Fruit fly (Drosophila melanogaster): Measurements from ENCODE around the gene salt.
A peak's percentile ranks its signal among the peaks of the same experiment; 100 is the strongest.

The salt gene

DNA sequence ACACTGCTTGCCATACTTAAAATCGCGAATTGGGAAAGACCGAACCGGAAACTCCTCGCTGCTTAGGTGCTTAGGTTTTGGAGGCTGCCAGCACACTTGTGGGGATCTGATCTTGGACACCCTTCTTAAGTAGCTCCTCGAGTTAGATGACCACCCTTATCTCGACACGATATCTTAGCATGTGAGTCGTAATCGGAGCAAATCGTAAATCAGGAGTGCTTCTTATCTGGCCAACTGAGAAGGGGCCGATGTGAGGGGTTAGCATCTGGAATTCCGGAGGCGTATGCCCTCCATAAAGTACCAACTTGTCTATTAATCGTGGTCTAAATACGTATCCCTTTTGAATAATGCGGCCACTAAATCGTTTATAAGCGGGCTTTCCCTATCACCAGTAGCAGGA is at the start of gene salt:
Gene salt, minus strand, starts transcription at position 101 of the 400 bp plus-strand sequence.
- TF ChIP-seq noc (tag; optimal IDR thresholded peaks at IDR 0.05), result no peak

DNA sequence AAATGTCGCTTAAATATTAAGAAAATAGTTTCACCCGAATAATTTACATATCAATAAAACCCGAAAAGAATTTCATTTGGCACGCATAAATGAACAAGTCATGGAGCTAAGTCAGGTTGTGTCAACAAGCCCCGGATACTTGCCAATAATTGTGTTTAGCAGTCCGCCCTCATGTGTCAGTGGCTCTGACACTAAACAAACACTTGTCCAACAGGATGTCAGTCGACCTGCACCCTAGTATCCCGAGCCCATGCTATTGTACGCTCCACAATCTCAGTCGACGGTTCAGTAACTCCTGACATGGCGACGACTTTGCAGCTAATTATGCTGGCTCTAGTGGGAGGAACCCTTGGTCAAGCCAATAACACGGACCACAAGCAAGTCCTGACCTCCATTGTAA is 46.2 kb upstream of the salt start, which contains the start of gene Ir100a:
Gene Ir100a, plus strand, starts transcription at position 301 of the 400 bp plus-strand sequence.
- TF ChIP-seq noc (tag; optimal IDR thresholded peaks at IDR 0.05), result no peak

DNA sequence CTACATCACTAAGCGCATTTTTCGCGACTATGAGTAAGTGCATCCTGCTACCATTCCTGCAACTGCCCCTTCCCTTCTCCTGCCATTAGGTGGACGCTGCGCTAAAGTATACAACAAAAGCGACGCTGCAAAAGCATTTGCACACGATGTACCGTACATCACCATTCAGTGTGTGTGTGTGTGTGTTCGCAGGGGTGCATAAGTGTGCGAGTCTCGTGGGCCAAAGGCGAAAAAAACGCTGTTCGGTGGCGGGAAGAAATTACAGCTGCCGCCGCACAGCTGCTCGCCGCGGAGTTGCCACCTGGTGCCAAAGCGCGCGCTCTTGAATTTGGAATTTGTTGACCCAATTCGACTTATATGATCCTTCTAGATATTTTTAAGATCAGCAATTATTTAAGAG is 40.0 kb upstream of the salt start:
- TF ChIP-seq noc (tag; optimal IDR thresholded peaks at IDR 0.05), result no peak

DNA sequence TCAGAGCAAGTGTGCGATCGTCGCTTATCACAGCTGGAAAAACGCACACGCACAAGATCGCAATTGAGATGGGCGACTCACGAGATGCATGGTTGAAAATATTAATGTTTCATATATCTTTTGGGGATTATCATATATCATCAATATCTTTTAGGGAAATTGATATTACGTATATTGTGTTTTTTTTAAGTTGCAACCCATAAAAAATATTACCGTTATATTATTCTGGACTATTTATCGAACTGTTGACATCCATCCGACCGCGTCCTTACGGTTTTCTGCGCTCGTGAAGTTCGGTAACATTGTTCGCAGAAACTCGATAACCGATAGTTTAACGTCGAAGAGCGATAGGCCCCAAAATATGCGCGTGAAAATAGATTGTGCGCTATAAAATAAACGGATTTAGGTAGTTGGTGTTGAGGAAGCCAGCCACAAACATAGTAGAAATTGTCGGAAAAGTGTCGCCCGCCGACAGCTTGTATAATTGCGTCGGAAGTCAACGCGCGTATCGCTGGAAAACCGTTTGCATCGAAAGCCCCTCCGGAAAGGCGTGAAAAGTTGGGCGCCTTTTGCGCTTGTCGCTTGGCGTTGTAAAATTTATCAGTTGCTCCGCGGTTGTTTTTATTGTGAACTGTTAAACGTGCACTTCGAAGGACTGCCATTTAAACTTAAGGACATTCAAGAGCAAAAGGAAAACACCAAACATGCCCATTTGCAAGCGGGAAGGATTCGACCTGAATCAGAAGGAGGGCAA is 39.3 kb upstream of the salt start, which contains the start of the genes Mccc1 and Acf:
Gene Mccc1, minus strand, starts transcription at position 244 of the 754 bp plus-strand sequence.
Gene Acf, plus strand, starts transcription at position 318 of the 754 bp plus-strand sequence.
- no peak for TF ChIP-seq noc (tag; optimal IDR thresholded peaks at IDR 0.05)

DNA sequence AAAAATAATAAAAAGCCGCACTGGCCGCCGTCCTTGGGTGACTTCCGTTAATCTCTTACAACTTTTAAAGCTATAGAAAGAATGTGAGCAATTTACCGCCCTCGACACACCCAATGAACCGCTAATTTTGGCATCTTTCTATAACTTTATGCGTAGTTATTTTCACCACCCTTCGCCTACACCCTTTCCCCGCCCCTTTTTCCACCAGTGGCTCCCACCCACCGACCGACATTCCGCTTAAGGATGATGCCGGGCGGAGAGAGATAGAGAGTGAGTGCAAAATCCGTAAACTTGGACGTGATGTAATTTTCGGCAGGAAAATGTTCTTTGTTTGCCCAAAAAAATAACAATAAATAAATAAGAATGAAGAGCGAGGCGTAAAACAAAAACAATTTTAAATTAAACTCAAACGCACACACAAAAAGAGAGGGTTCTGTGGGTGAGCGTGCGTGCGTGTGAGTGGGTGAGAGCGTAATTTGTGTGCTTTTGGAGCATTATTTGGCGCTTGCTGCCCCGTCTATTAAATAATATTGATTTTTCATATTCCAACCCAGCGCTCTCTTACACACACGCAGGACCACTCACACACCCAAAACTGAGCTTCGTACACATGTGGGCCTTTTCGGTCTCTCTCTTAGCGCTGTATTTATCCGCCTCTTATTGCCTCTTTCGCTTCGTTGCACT is 23.1 kb upstream of the salt start:
- TF ChIP-seq noc (tag; optimal IDR thresholded peaks at IDR 0.05), result no peak

DNA sequence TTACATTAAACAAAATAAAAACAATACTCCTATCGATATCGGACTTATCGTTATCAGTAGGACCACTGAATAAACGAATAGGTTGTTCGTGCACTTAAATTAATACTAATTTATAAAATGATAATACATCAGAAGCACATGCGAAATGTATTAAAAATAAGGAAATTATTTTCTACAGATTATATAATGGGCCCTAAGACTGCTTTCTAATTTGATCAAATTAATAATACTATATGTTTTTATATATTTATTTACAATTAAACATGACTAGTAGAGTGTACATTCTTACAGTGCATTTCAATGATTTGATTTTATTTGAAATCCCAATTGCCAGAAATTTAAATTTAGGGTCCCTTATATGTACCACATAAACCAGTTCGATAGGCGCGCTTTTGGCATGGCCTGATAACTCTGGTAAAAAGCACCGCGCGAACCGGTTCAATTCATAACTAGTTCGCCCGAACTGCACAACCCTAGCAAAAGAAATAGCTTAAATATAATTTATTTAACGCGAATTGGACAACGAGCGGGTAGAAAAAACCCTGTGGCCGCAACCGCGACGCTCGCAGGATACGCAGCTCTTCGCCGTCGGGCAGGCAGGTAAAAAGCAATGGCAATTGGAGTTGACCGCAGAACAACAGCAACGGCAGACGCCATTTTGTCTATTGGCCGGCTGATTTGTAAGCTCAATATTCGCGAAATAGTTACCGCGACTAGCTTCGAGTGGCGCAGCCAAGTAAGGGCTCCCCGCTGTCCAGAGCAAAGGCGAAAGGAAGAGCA is 22.3 kb upstream of the salt start, which contains the start of the genes CG2126 and faf:
Gene CG2126, minus strand, starts transcription at position 70 of the 780 bp plus-strand sequence.
Gene faf, plus strand, starts transcription at position 438 of the 780 bp plus-strand sequence.
- TF ChIP-seq noc (tag; optimal IDR thresholded peaks at IDR 0.05), result peak; percentile 66

DNA sequence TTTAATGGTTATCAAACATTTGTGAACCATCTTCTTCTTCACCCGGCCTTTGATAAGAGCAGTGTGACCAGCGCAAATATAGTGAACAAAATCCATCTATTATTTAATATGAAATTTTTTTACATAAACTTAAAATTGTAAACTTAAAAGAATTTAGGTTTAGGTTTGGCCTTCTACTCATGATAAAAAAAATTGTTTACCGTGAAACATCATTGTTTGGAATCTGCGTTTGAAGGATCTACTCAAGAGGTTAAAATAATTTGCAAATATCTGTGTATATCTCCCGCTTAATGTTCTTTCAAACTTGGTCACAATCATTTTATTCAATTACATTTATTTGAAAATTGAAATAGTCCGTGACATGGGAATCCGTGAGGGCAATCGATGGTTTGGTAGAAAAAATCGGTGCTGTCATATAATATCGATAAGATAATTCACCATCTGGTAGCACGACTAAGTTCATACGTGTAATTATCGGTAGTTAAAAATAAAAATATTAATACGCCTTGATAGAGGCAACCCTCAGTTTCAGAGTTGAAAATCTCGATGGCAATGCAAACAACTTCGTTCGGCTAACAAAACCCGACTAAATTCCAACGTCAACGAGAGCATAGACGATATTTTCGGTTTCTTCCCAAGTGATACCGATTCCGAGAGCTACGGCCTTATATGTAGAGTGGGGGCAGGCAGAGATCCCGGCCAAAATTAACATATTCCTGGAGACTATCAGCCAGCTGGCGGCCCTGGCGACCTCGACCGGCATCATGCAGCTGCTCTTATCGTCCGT is 17.5 kb upstream of the salt start, which contains the start of the genes betaGlu and sip3:
Gene betaGlu, minus strand, starts transcription at position 59 of the 787 bp plus-strand sequence.
Gene sip3, plus strand, starts transcription at position 430 of the 787 bp plus-strand sequence.
- TF ChIP-seq noc (tag; optimal IDR thresholded peaks at IDR 0.05), result no peak

DNA sequence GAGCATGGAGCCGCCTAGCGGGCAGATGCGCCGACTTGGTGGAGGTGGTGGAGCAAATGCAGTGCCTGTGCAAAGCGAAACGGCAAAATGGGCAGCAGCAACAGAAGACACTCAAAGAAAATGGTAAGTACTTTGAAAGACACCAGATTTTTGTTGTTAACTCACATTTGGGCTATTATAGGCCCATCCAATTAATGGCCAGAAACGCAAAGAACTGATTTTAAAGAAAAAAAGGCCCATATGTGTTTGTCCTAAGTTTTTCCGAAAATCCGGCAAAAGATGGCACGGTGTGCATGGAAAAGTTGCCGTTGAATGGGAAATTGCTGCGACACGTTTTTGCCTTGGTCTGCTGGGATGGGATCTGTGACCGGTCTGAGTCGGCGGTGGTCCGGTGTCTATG is 13.7 kb upstream of the salt start:
- TF ChIP-seq noc (tag; optimal IDR thresholded peaks at IDR 0.05), result no peak

DNA sequence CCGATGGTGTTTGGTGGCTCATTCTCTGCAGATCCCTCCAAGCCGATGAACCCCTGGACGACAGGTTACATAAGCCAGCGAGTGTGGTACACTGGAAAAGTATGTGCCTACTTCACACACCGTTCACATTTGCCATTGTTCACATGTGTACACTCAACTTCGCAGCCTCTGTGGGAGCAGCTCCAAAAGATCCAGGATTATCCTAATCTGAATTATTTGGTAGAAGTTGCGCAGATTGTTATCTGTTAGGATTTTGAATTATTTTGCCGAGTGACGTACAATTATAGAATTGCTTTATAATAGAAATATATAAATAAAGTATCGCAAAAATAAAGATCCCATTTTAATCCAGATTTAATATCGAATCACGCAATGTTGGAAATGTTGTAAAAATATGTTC is 13.0 kb upstream of the salt start:
- TF ChIP-seq noc (tag; optimal IDR thresholded peaks at IDR 0.05), result no peak

DNA sequence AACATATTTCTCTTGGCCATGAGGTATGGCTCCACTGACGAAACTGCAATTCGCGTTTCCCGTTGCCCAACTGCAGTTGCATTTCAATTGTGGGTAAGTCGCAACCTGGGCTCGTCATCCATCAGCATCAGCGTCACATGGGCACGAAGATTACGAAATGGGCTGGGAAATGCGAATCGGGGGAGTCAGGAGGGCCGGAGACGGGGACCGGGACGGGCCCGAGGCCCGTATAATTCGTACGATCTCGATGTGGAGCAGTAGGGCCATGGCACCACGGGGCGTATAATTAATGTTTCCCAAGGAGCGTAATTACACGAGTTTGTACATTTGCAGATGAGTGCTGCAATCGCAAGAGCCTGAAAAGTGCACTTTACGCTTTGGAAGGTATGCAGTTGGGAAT is 10.6 kb upstream of the salt start:
- no peak for TF ChIP-seq noc (tag; optimal IDR thresholded peaks at IDR 0.05)

DNA sequence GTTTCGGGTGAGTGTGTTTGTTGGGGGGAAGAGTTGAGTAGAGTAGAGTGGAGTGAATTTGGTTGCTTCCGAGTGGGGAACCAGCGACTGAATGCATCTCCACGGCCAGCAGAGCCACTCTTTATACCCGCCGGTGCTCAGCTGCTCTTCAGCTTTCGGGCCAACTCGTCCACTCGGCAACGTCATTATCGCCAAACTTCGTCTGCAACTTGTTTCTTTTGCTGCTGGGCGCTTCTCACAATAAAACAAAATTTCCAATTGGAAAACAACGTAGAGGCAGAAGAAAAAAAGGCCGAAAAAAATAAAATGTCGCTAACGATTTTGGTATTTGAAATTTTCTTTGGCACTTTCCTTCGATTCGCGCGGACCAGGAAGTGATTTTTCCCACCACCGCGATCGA is 10.2 kb upstream of the salt start, which contains the start of gene CG2150:
Gene CG2150, minus strand, starts transcription at position 101 of the 400 bp plus-strand sequence.
- TF ChIP-seq noc (tag; optimal IDR thresholded peaks at IDR 0.05), result no peak

DNA sequence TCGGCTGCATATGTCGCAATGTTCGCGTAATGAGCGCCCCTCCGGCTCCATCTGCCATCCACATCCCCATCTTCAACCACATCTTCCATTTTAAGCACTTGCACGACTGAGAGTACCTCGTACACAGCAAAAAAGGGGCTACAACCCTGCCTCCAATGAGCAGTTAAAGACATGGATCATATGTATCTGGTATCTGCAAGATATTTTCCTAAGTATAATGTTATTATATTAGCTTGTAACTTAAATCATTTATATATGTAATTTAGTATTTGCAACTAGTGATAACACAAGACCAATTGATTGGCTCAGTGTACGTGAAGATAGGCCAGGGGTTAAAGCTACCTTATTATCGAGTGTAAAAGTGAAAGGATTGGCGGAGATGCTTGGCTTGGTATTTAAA is 8.2 kb upstream of the salt start:
- no peak for TF ChIP-seq noc (tag; optimal IDR thresholded peaks at IDR 0.05)

DNA sequence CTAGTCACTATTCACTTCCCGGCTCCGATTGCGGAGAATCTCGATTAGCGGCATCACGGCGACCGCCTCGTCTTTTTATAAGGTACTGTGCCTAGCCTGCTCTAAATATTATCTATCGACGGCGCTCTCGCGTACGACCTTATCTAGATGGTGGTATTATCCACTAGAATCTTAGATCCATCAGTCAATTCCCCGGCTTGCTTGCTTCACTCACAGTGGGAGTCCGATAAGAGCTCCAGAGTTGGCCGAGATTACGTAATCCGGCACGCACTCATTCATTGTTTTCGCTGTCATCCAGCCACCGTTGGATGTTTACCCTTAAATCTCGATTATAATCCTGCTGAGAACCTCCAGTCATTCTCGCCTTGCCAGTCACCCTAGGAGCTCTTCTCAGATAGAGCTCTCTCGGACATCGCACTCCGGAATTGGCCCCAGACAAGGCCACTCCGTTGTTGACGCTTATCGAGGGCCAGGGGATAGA is 7.1 kb upstream of the salt start, which contains the start of gene Smvt:
Gene Smvt, minus strand, starts transcription at position 51 of the 481 bp plus-strand sequence.
- peak; percentile 4 for TF ChIP-seq noc (tag; optimal IDR thresholded peaks at IDR 0.05)

DNA sequence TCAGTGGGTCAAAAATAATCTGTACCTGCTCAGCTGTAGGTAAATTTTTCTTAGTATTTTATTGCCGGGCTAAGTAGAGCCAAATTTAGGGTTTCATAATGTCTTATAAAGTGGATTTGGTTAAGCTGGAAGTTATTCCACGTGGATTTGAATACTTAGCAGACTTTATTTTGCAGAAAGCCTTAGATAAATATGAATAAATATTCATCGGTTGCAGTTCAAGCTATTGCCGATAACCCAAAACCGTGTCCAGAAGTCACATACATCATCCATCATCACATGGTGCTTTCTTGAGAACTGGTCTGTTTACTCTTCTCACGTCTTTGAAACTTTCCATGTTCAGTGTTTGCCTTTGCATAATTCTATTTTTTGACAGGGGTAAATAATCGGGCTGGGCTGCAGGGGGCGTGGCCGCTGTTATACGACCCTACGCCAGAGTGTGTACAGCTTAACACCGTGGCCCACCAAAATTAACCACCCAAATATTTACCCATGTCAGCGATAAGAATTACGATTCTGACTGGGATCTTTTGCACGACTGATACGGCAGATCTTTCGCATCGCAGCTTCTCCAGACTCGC is 4.2 kb upstream of the salt start, which contains the start of gene CG2187:
Gene CG2187, minus strand, starts transcription at position 51 of the 581 bp plus-strand sequence.
- TF ChIP-seq noc (tag; optimal IDR thresholded peaks at IDR 0.05), result peak; percentile 79

Data from whole organism, larva.